Worm (Caenorhabditis elegans) whole organism, L1 larva: Measurements from ENCODE around the gene F26F12.3.

Experiments used
- C16A3.4 ChIP-seq: fragments of 150-350 bp; optimal IDR thresholded peaks from 2 replicates; lab custom pipeline; 2014; ENCODE audit warnings: missing biosample characterization, missing genetic modification characterization
- C34B4.2 ChIP-seq: sonication (generic microtip); optimal IDR thresholded peaks from 2 replicates; lab custom pipeline; 2017; ENCODE audit warnings: mild to moderate bottlenecking, missing genetic modification characterization, missing compliant biosample characterization
- F16B12.6 ChIP-seq: fragments of 150-350 bp; optimal IDR thresholded peaks from 2 replicates; lab custom pipeline; 2014; ENCODE audit warnings: missing biosample characterization, missing genetic modification characterization
- aha-1 ChIP-seq: fragments of 150-350 bp; optimal IDR thresholded peaks from 2 replicates; lab custom pipeline; 2014; ENCODE audit warnings: missing biosample characterization, missing genetic modification characterization
- alr-1 ChIP-seq: fragments of 200-800 bp; sonication (Bioruptor generic); optimal IDR thresholded peaks from 2 replicates; lab custom pipeline; 2018; ENCODE audit warnings: borderline replicate concordance, mild to moderate bottlenecking, missing genetic modification characterization, missing compliant biosample characterization
- aly-2 ChIP-seq: fragments of 150-350 bp; optimal IDR thresholded peaks from 2 replicates; lab custom pipeline; 2014; ENCODE audit warnings: missing biosample characterization, missing genetic modification characterization
- ceh-8 ChIP-seq: fragments of 200-800 bp; sonication (Bioruptor generic); optimal IDR thresholded peaks from 2 replicates; lab custom pipeline; 2018; ENCODE audit warnings: mild to moderate bottlenecking, missing genetic modification characterization, moderate library complexity, missing compliant biosample characterization
- ceh-82 ChIP-seq, 3 experiments: fragments of 150-350 bp in 1 of 3; sonication (generic microtip) in 2 of 3; optimal IDR thresholded peaks; 2 replicates each; lab custom pipeline; 2014 to 2017; ENCODE audit warnings: missing biosample characterization in 3 of 3, missing genetic modification characterization in 3 of 3
- efl-1 ChIP-seq, 4 experiments: fragments of 150-350 bp; optimal IDR thresholded peaks in 3 of 4; peaks in 1 of 4; 1 replicate in 1 of 4; 2 replicates in 3 of 4; lab custom pipeline; 2014; ENCODE audit warnings: missing biosample characterization in 2 of 4, missing genetic modification characterization in 2 of 4, missing genetic modification reagents in 2 of 4
- elt-2 ChIP-seq: sonication (generic microtip); optimal IDR thresholded peaks from 2 replicates; lab custom pipeline; 2016; ENCODE audit warnings: missing genetic modification characterization, mild to moderate bottlenecking, inconsistent platforms, missing compliant biosample characterization, missing genetic modification reagents
- fos-1 ChIP-seq: fragments of 150-350 bp; optimal IDR thresholded peaks from 2 replicates; lab custom pipeline; 2014; ENCODE audit warnings: missing biosample characterization, missing genetic modification characterization
- hlh-17 ChIP-seq: fragments of 200-800 bp; sonication (Bioruptor generic); optimal IDR thresholded peaks from 2 replicates; lab custom pipeline; 2018; ENCODE audit warnings: missing genetic modification characterization, mild to moderate bottlenecking, missing compliant biosample characterization, moderate library complexity, borderline replicate concordance
- hlh-4 ChIP-seq: sonication (generic microtip); optimal IDR thresholded peaks from 2 replicates; lab custom pipeline; 2016; ENCODE audit warnings: mild to moderate bottlenecking, missing genetic modification characterization, missing compliant biosample characterization
- hpl-2 ChIP-seq: fragments of 150-350 bp; optimal IDR thresholded peaks from 2 replicates; lab custom pipeline; 2014; ENCODE audit warnings: missing biosample characterization, missing genetic modification reagents, missing genetic modification characterization
- irx-1 ChIP-seq: sonication (generic microtip); optimal IDR thresholded peaks from 2 replicates; lab custom pipeline; 2016; ENCODE audit warnings: missing genetic modification characterization, missing compliant biosample characterization
- jun-1 ChIP-seq: fragments of 150-350 bp; optimal IDR thresholded peaks from 2 replicates; lab custom pipeline; 2014; ENCODE audit warnings: missing biosample characterization, missing genetic modification reagents, missing genetic modification characterization
- lin-14 ChIP-seq: fragments of 200-800 bp; sonication (Bioruptor generic); optimal IDR thresholded peaks from 2 replicates; lab custom pipeline; 2018; ENCODE audit warnings: mild to moderate bottlenecking, missing genetic modification characterization, moderate library complexity, missing compliant biosample characterization
- lin-35 ChIP-seq, 2 experiments: fragments of 150-350 bp; optimal IDR thresholded peaks; 2 replicates each; lab custom pipeline; 2014; ENCODE audit warnings: missing biosample characterization in 2 of 2, missing genetic modification characterization in 2 of 2, missing genetic modification reagents in 2 of 2
- lsy-2 ChIP-seq, 2 experiments: fragments of 150-350 bp; optimal IDR thresholded peaks; 2 replicates each; lab custom pipeline; 2014; ENCODE audit warnings: missing biosample characterization in 2 of 2, missing genetic modification characterization in 2 of 2
- mef-2 ChIP-seq: fragments of 150-350 bp; optimal IDR thresholded peaks from 2 replicates; lab custom pipeline; 2014; ENCODE audit warnings: missing biosample characterization, missing genetic modification characterization
- nhr-19 ChIP-seq: fragments of 200-800 bp; sonication (Bioruptor generic); conservative IDR thresholded peaks from 2 replicates; pipeline ENCODE4 v1.3.6; 2022; ENCODE audit warnings: missing genetic modification characterization, missing compliant biosample characterization
- nhr-28 ChIP-seq: fragments of 150-350 bp; optimal IDR thresholded peaks from 2 replicates; lab custom pipeline; 2014; ENCODE audit warnings: missing biosample characterization, missing genetic modification characterization
- nhr-76 ChIP-seq: sonication (generic microtip); optimal IDR thresholded peaks from 2 replicates; lab custom pipeline; 2017; ENCODE audit warnings: missing biosample characterization, missing genetic modification characterization
- nhr-77 ChIP-seq: fragments of 150-350 bp; optimal IDR thresholded peaks from 2 replicates; lab custom pipeline; 2014; ENCODE audit warnings: missing biosample characterization, missing genetic modification characterization
- nhr-84 ChIP-seq: sonication (generic microtip); optimal IDR thresholded peaks from 2 replicates; lab custom pipeline; 2017; ENCODE audit warnings: missing biosample characterization, missing genetic modification characterization
- nhr-90 ChIP-seq: sonication (generic microtip); optimal IDR thresholded peaks from 2 replicates; lab custom pipeline; 2016; ENCODE audit warnings: mild to moderate bottlenecking, missing genetic modification characterization, missing compliant biosample characterization; ENCODE audit not compliant: poor library complexity
- pag-3 ChIP-seq: sonication (generic microtip); optimal IDR thresholded peaks from 2 replicates; lab custom pipeline; 2017; ENCODE audit warnings: missing genetic modification characterization, mild to moderate bottlenecking, missing compliant biosample characterization, antibody characterized with exemption, borderline replicate concordance; ENCODE audit not compliant: insufficient read depth
- rnt-1 ChIP-seq: sonication (generic microtip); optimal IDR thresholded peaks from 2 replicates; lab custom pipeline; 2016; ENCODE audit warnings: mild to moderate bottlenecking, missing genetic modification characterization, moderate library complexity, missing compliant biosample characterization
- skn-1 ChIP-seq: fragments of 150-350 bp; optimal IDR thresholded peaks from 2 replicates; lab custom pipeline; 2014; ENCODE audit warnings: missing biosample characterization, missing genetic modification characterization
- snpc-4 ChIP-seq: fragments of 150-350 bp; optimal IDR thresholded peaks from 2 replicates; lab custom pipeline; 2014; ENCODE audit warnings: missing biosample characterization, missing genetic modification characterization
- sptf-1 ChIP-seq: fragments of 150-350 bp; optimal IDR thresholded peaks from 2 replicates; lab custom pipeline; 2014; ENCODE audit warnings: missing biosample characterization, missing genetic modification characterization
- swsn-7 ChIP-seq: sonication (generic microtip); optimal IDR thresholded peaks from 2 replicates; lab custom pipeline; 2016; ENCODE audit warnings: missing genetic modification characterization, missing compliant biosample characterization
- tlp-1 ChIP-seq: fragments of 150-350 bp; optimal IDR thresholded peaks from 2 replicates; lab custom pipeline; 2014; ENCODE audit warnings: missing biosample characterization, missing genetic modification characterization
- unc-30 ChIP-seq: sonication (generic microtip); optimal IDR thresholded peaks from 2 replicates; lab custom pipeline; 2017; ENCODE audit warnings: missing biosample characterization, missing genetic modification characterization
- unc-86 ChIP-seq: sonication (generic microtip); optimal IDR thresholded peaks from 2 replicates; lab custom pipeline; 2016; ENCODE audit warnings: missing genetic modification characterization, missing compliant biosample characterization

F26F12.3 gene

DNA sequence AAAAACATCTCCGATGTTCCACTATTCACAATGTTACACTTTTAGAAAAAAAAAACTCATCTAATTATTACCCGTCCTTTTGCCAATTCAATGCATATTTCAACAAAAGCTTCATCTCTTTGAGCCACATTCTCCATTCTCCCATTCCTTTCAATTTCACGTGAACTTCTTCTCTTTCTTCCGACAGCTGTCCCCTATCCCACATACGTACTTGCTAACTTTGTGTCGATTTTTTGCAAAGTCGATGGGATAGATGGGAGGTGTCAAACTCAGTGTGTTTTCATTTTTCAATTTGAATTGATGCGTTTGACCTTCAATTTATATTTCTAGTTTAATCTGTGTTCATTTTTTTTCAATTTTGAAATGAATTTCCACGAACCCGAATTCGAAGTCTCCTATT is 45.7 kb upstream of the F26F12.3 start:
- TF ChIP-seq hlh-17 = no peak
- no peak for TF ChIP-seq ceh-82 (tag; optimal IDR thresholded peaks at IDR 0.05; lab: Kevin White, UChicago)
- peak; percentile 67 for TF ChIP-seq lin-14 (GFP tag; lab: Kevin White, UChicago)
- no peak for TF ChIP-seq elt-2 (tag; lab: Kevin White, UChicago)
- TF ChIP-seq rnt-1 = peak; percentile 6

ce11 chrV:5888820-5889219 is 43.3 kb upstream of the F26F12.3 start:
- no peak for TF ChIP-seq efl-1 (optimal IDR thresholded peaks at IDR 0.05; lab: Kevin White, UChicago)
- TF ChIP-seq efl-1 (GFP tag; optimal IDR thresholded peaks at IDR 0.05 in 1 of 2; lab: Kevin White, UChicago) = peak in 1 of 2 experiments; percentile 86
- TF ChIP-seq sptf-1 (tag; lab: Kevin White, UChicago) = no peak

- no peak for TF ChIP-seq nhr-77
- TF ChIP-seq, all 84 proteins: peak for 0
Observed at ce11 chrV:5883735-5884134, 38.2 kb upstream of the F26F12.3 start, which contains the start of gene C04E6.8. C04E6.8 (minus strand) TSS chrV:5883835.

DNA sequence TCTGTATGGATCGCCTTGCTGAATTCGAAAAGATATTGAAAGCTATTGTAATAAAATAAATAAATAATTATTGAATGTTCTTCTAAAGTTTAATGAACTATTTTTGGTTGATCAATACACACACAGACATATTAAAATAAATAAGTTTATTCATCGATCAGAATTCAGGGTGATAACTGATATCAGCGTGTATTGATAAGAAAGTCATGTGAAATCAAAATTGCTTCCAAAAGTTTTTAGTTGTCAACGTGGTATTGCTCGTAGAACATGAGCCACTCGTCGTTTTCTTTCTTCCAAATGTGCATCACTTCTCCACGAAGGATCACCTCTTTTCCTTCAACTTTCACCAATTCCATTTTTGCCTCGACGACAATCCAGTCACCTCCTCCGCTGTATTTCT is 36.9 kb upstream of the F26F12.3 start:
- TF ChIP-seq aly-2 = no peak
- TF ChIP-seq elt-2 (tag; lab: Kevin White, UChicago) = peak; percentile 79

DNA sequence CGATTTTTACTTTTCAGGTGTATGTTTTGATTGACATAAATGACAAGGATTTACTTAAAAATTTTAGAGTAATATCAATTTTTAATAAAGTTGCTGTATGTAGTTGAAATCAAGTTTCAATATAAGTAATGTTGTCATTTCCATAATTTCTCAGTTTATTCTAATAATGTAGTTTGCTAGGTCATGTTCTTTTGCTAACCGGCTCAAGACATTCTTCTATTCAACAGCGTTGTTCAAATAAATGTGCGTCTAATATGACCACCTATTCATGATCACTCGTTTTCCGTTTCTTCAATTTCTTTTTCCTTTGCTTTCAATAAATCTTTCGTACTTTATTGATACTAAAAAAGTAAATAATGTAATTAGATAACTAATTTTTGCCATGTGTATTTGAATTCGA is 34.5 kb upstream of the F26F12.3 start, which contains the start of gene C02G6.3:
Gene C02G6.3 (plus strand): TSS at position 301 of the 400 bp plus-strand sequence.
- no peak for TF ChIP-seq mef-2 (tag; lab: Kevin White, UChicago)
- TF ChIP-seq nhr-19 (GFP tag; lab: Robert Waterston, UW) = no peak
- TF ChIP-seq ceh-8 (GFP tag; lab: Kevin White, UChicago) = no peak
- TF ChIP-seq elt-2 (tag; lab: Kevin White, UChicago) = no peak
- TF ChIP-seq unc-30 (tag; lab: Kevin White, UChicago) = no peak
- TF ChIP-seq hlh-4 = no peak
- no peak for TF ChIP-seq nhr-28 (tag; lab: Kevin White, UChicago)
- no peak for TF ChIP-seq lin-35 (GFP tag; optimal IDR thresholded peaks at IDR 0.05; lab: Kevin White, UChicago)
- no peak for TF ChIP-seq alr-1
- no peak for TF ChIP-seq nhr-90 (tag; lab: Kevin White, UChicago)
- TF ChIP-seq fos-1 (tag; lab: Kevin White, UChicago) = no peak
- no peak for TF ChIP-seq F16B12.6
- no peak for TF ChIP-seq jun-1 (tag; lab: Kevin White, UChicago)
- TF ChIP-seq swsn-7 = no peak
- TF ChIP-seq aha-1 (tag; lab: Kevin White, UChicago) = no peak
- TF ChIP-seq pag-3 (tag; lab: Kevin White, UChicago) = no peak
- no peak for TF ChIP-seq nhr-76 (tag; lab: Kevin White, UChicago)
- no peak for TF ChIP-seq nhr-84 (tag; lab: Kevin White, UChicago)
- TF ChIP-seq skn-1 = no peak
- no peak for TF ChIP-seq efl-1 (optimal IDR thresholded peaks at IDR 0.05; lab: Kevin White, UChicago)
- no peak for TF ChIP-seq efl-1 (GFP tag; optimal IDR thresholded peaks at IDR 0.05 in 1 of 2; lab: Kevin White, UChicago)
- TF ChIP-seq, all 84 proteins: peak for 0

DNA sequence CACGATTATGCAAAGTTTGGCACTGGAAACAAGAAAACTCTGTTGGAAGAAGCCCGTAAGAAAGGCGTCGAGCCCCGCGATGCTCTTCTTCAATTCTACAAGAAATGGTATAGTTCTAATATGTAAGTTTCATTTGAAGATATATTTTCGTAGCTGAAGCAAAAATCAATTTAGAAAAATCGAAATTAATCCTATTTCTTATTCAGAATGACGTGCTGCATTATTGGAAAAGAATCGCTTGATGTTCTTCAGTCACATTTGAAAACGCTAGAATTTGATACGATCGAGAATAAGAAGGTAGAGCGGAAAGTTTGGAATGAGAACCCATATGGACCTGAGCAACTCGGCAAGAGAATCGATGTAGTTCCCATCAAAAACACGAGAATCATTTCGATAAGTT is 31.4 kb upstream of the F26F12.3 start:
- TF ChIP-seq aha-1 (tag; lab: Kevin White, UChicago) (no peak), irx-1 (tag; lab: Kevin White, UChicago) (no peak), unc-86 (tag; lab: Kevin White, UChicago) (no peak), C34B4.2 (tag; lab: Kevin White, UChicago) (no peak), snpc-4 (tag; lab: Kevin White, UChicago) (no peak), lsy-2 (tag; optimal IDR thresholded peaks at IDR 0.05; lab: Kevin White, UChicago) (no peak), hpl-2 (no peak), mef-2 (tag; lab: Kevin White, UChicago) (no peak), ceh-82 (tag; optimal IDR thresholded peaks at IDR 0.05; lab: Kevin White, UChicago) (no peak), tlp-1 (tag; lab: Kevin White, UChicago) (no peak), C16A3.4 (tag; lab: Kevin White, UChicago) (no peak), rnt-1 (no peak)
